Fruit fly (Drosophila melanogaster): ENCODE results near the gene Cht6.

Gene Cht6

DNA sequence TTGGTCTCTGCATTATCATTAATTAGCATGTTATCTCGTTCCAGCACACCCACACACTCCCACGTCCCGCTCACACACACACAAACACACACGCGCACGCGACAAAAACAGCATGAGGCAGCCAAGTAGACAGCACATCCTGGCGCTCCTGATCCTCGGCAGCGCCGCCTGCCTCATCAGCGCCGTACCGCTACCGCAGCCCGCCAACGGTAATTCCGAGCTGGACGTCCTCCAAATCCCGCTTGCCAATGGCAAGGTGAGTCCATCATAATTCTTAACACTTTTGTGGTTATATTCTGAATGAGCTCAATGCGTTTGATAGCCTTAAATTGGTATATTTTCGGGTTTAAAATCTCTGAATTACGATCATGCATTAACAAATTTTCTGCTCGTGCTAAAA, 23.7 kb upstream of the Cht6 start:
- TF ChIP-seq CG4496 (GFP tag; IDR thresholded peaks at IDR 0.05) = no peak
- no peak for TF ChIP-seq Snoo (tag; optimal IDR thresholded peaks at IDR 0.05)
- no peak for TF ChIP-seq D1 (tag; optimal IDR thresholded peaks at IDR 0.05)

DNA sequence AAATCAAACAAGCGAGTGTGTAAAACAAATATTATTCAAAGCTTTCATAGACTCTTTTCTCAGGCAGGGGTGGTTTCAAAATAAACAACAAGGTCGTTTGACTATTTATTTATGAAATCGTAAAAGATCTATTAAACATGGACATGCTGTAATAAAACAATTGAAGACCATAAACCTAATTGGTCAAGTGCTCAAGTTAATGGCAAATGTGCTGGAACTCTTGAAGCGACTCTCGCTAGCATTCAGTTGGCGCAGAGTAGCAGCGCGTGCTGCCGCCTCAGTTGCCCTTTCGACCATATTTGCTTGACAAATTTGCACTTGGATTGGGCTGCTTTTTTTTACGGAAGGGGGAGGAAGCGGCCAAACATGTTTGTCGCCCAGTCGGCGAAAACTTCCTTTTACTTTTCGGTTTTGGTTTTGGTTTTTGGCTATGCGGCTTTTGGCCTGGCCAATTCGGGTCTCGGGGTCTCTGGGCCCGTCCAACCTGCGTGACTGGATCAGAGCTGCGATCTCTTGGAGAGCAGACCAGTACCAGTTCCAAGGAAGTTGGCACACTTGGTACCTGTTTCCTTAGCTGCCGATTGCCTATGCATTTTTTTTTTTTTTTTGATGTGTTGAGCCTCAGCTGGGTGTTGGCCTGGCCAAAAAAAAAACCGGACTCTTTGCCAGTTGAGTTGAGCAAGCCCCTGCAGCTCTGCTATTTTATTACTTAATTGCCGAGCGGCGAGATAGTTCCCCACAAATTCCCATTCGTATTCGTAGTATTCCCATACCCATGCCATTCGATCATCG, 23.0 kb upstream of the Cht6 start:
- TF ChIP-seq CG9948 (tag; optimal IDR thresholded peaks at IDR 0.05) (no peak), Ets98B (GFP tag; IDR thresholded peaks at IDR 0.05) (peak; percentile 18; the same call in 1 of the 2 replicates), CG17806 (tag; optimal IDR thresholded peaks at IDR 0.05) (peak; percentile 19), CG13204 (GFP tag; optimal IDR thresholded peaks at IDR 0.05) (peak; percentile 1), CG4496 (GFP tag; IDR thresholded peaks at IDR 0.05) (0 out of 3 replicates have a peak, but pooled peaks have one; percentile 47), rn (GFP tag; IDR thresholded peaks at IDR 0.05) (no peak), D1 (tag; optimal IDR thresholded peaks at IDR 0.05) (no peak), fd96Ca (GFP tag; IDR thresholded peaks at IDR 0.05) (peak; percentile 17; the same call in 1 of the 3 replicates), CG14655 (GFP tag; optimal IDR thresholded peaks at IDR 0.05) (peak; percentile 23), CG12605 (GFP tag; IDR thresholded peaks at IDR 0.05) (peak; percentile 26; the same call in 1 of the 2 replicates), EcR (GFP tag; optimal IDR thresholded peaks at IDR 0.05) (peak; percentile 57), CG10348 (GFP tag; IDR thresholded peaks at IDR 0.05) (no peak), CG8301 (tag; optimal IDR thresholded peaks at IDR 0.05) (peak; percentile 12)

DNA sequence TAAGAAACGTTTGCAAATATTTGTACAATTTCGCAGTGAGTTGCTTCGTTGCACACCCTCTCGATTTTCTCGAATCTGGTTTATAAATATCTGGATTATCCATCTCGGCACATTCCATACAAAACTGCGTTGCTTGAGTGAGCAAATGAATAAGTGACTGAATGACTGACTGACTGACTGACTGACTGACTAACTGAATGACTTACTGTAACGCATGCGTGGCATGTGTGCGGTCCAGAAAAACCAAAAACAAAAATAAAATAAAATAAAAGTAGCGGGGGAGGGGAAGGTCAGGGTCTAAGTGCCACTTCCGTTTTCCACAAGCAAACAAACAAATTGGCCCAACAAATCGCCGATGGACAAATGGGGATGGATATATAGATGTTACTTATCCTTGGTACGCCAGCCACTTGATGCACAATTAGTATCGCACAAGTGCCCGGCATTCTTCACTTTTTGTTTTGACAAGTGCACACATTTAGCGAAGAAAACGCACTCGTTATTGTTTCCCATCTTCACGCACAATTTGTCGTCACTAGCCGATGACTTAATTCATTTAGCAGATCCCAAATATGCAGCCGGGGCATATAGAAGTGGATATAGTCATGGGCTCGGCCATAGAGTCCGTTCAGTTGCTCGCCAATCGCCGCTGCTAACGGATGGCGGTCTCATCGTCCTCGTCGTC, 7.9 kb upstream of the Cht6 start, which contains the start of gene CG33557:
CG33557 (plus strand) TSS at position 635 of the 685 bp plus-strand sequence.
- TF ChIP-seq CG10348 (GFP tag; IDR thresholded peaks at IDR 0.05) (no peak), gl (tag; optimal IDR thresholded peaks at IDR 0.05) (no peak), Ets98B (GFP tag; IDR thresholded peaks at IDR 0.05) (no peak), CG17806 (tag; optimal IDR thresholded peaks at IDR 0.05) (no peak), CG34367 (tag; optimal IDR thresholded peaks at IDR 0.05) (no peak), CG9948 (tag; optimal IDR thresholded peaks at IDR 0.05) (no peak), CG32121 (GFP tag; IDR thresholded peaks at IDR 0.05) (no peak), fd96Ca (GFP tag; IDR thresholded peaks at IDR 0.05) (no peak), CG13204 (GFP tag; optimal IDR thresholded peaks at IDR 0.05) (no peak), CG8159 (tag; optimal IDR thresholded peaks at IDR 0.05) (no peak), rn (GFP tag; IDR thresholded peaks at IDR 0.05) (no peak)

DNA sequence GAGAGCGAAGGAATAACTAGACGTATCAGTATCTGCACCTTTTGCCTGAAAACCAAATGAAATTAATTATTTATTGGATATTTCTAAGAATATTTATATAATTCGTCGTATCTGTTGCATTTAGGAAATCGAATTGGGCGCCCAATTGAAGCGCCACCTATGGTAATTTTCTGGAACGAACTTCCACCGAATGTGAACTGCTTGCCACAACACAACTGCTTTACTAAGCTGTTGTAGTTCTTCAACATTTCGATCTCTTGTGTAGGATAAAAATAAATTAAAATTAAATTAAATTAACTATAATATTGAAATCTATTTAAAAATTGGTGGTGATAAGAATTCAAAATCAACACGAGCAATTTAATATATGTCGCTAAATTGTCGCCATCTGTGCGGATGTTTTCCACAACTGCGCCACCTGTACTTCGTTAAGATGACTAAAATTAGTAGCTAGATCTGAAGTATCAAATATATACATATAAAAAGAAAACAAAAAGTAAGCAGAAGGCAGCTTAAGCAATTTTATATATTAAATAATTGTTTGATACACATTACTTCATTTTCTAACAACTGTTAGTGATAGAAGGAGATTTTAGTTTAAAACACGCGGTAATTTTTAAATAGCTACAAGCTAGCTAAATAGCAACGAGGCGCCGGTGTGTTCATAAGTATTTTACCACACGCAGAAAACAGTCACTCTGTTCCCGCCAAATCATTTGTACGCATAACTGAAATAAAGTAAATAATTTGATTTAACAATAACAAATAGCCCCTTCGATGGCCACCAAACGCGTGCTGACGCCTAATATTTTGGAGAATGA, 6.6 kb upstream of the Cht6 start, which contains the start of gene Dna2:
Dna2 (plus strand) TSS at position 688 of the 821 bp plus-strand sequence.
- TF ChIP-seq Snoo (tag; optimal IDR thresholded peaks at IDR 0.05) = no peak
- TF ChIP-seq CG17806 (tag; optimal IDR thresholded peaks at IDR 0.05) = no peak
- TF ChIP-seq fd96Ca (GFP tag; IDR thresholded peaks at IDR 0.05) = no peak
- no peak for TF ChIP-seq CG8301 (tag; optimal IDR thresholded peaks at IDR 0.05)
- TF ChIP-seq rn (GFP tag; IDR thresholded peaks at IDR 0.05) = no peak
- TF ChIP-seq Pif1A (GFP tag; optimal IDR thresholded peaks at IDR 0.05) = no peak
- TF ChIP-seq CG14655 (GFP tag; optimal IDR thresholded peaks at IDR 0.05) = no peak
- TF ChIP-seq CG34367 (tag; optimal IDR thresholded peaks at IDR 0.05) = no peak
- TF ChIP-seq CG12605 (GFP tag; IDR thresholded peaks at IDR 0.05) = no peak
- no peak for TF ChIP-seq EcR (GFP tag; optimal IDR thresholded peaks at IDR 0.05)

DNA sequence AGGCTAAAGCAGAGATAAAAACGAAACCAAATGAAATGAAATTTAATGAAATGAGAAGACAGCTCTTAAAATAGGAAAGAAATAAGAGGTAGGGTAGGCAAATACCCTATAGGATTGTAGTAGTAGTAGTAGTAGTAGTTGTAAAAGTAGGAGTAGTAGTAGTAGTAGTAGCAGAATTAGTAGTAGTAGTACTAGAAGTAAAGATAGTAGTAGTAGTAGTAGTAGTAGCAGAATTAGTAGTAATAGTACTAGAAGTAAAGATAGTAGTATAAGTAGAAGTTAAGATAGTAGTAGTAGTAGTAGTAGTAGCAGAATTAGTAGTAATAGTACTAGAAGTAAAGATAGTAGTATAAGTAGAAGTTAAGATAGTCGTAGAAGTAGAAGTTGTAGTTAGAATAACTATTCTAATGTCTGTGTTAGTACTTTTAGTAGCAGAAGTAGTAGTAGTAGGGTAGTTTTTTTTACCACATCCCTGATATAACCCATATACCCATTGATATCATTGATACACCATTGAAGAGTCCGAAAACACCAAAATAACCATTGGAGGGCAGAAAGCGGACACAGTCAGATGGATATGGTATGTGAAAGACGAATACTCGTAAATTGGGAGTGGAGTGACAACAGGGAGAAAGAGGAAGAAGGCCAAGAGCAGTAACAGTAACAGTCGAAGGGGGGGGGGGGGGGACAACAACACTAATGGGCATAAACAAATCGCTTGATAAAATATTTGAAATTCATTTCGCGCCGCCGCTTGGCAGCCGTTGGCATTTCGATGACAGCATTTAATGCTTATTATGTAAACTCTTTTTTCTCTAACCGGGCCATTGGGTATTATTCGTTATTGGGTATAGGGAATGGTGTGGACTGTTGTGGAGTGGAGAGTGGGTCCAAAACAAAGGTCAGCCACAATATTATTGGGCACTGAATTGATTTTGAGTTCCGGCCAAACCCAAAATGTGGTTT, 1.6 kb upstream of the Cht6 start:
- TF ChIP-seq CG14655 (GFP tag; optimal IDR thresholded peaks at IDR 0.05) = no peak
- no peak for TF ChIP-seq CG8159 (tag; optimal IDR thresholded peaks at IDR 0.05)
- no peak for TF ChIP-seq CG15710 (tag; optimal IDR thresholded peaks at IDR 0.05)
- TF ChIP-seq Ets98B (GFP tag; IDR thresholded peaks at IDR 0.05) = no peak
- no peak for TF ChIP-seq CG13204 (GFP tag; optimal IDR thresholded peaks at IDR 0.05)
- no peak for TF ChIP-seq CG4496 (GFP tag; IDR thresholded peaks at IDR 0.05)
- no peak for TF ChIP-seq CG9948 (tag; optimal IDR thresholded peaks at IDR 0.05)
- no peak for TF ChIP-seq rn (GFP tag; IDR thresholded peaks at IDR 0.05)
- no peak for TF ChIP-seq CG17806 (tag; optimal IDR thresholded peaks at IDR 0.05)
- no peak for TF ChIP-seq Snoo (tag; optimal IDR thresholded peaks at IDR 0.05)
- no peak for TF ChIP-seq fd96Ca (GFP tag; IDR thresholded peaks at IDR 0.05)
- no peak for TF ChIP-seq Pif1A (GFP tag; optimal IDR thresholded peaks at IDR 0.05)
- TF ChIP-seq Pif1B (GFP tag; optimal IDR thresholded peaks at IDR 0.05) = no peak
